Fruit fly (Drosophila melanogaster) whole organism, prepupa: ENCODE measurements around the gene Osi6.
A peak's percentile ranks its signal among the peaks of the same experiment; 100 is the strongest.

ENCODE experiments used
- Blimp-1 ChIP-seq: fragments of 200-800 bp; sonication (Bioruptor generic); optimal IDR thresholded peaks from 3 replicates; lab custom pipeline; 2017; ENCODE audit warnings: missing biosample characterization, missing genetic modification characterization, mild to moderate bottlenecking, moderate library complexity, missing genetic modification reagents
- CG11762 ChIP-seq: fragments of 200-800 bp; sonication (Bioruptor generic); optimal IDR thresholded peaks from 3 replicates; lab custom pipeline; 2016; ENCODE audit warnings: missing biosample characterization, missing genetic modification characterization; ENCODE audit not compliant: insufficient read depth
- CG11902 ChIP-seq: fragments of 200-800 bp; sonication (Bioruptor generic); optimal IDR thresholded peaks from 3 replicates; lab custom pipeline; 2016; ENCODE audit warnings: missing biosample characterization, missing genetic modification characterization
- CG3032 ChIP-seq: fragments of 200-800 bp; optimal IDR thresholded peaks from 2 replicates; lab custom pipeline; 2019; ENCODE audit warnings: missing biosample characterization, mild to moderate bottlenecking, missing genetic modification characterization, moderate library complexity
- Eip75B ChIP-seq: fragments of 200-800 bp; sonication (Bioruptor generic); optimal IDR thresholded peaks from 3 replicates; lab custom pipeline; 2016; ENCODE audit warnings: missing biosample characterization, missing genetic modification characterization
- Eip78C ChIP-seq: fragments of 200-800 bp; sonication (Bioruptor generic); peaks from one replicate; lab custom pipeline; 2016; ENCODE audit warnings: missing biosample characterization, missing genetic modification characterization
- Hr38 ChIP-seq: sonication (Bioruptor generic); optimal IDR thresholded peaks from 2 replicates; lab custom pipeline; 2016; ENCODE audit warnings: missing biosample characterization, missing genetic modification characterization
- Sox102F ChIP-seq: fragments of 200-800 bp; sonication (Bioruptor generic); optimal IDR thresholded peaks from 2 replicates; lab custom pipeline; 2016; ENCODE audit warnings: missing biosample characterization, mild to moderate bottlenecking, missing genetic modification characterization
- Sox14 ChIP-seq: fragments of 200-800 bp; sonication (Bioruptor generic); optimal IDR thresholded peaks from 3 replicates; lab custom pipeline; 2016; ENCODE audit warnings: missing biosample characterization, missing genetic modification characterization
- Sox15 ChIP-seq: fragments of 200-800 bp; sonication (Bioruptor generic); optimal IDR thresholded peaks from 3 replicates; lab custom pipeline; 2016; ENCODE audit warnings: missing biosample characterization, missing genetic modification characterization
- achi ChIP-seq: fragments of 200-800 bp; sonication (Bioruptor generic); optimal IDR thresholded peaks from 3 replicates; lab custom pipeline; 2016; ENCODE audit warnings: missing biosample characterization, missing genetic modification characterization
- fd85E ChIP-seq: fragments of 200-800 bp; sonication (Bioruptor generic); optimal IDR thresholded peaks from 3 replicates; lab custom pipeline; 2016; ENCODE audit warnings: missing biosample characterization, missing genetic modification characterization
- net ChIP-seq: fragments of 200-800 bp; sonication (Bioruptor generic); optimal IDR thresholded peaks from 3 replicates; lab custom pipeline; 2016; ENCODE audit warnings: missing biosample characterization, missing genetic modification characterization

DNA sequence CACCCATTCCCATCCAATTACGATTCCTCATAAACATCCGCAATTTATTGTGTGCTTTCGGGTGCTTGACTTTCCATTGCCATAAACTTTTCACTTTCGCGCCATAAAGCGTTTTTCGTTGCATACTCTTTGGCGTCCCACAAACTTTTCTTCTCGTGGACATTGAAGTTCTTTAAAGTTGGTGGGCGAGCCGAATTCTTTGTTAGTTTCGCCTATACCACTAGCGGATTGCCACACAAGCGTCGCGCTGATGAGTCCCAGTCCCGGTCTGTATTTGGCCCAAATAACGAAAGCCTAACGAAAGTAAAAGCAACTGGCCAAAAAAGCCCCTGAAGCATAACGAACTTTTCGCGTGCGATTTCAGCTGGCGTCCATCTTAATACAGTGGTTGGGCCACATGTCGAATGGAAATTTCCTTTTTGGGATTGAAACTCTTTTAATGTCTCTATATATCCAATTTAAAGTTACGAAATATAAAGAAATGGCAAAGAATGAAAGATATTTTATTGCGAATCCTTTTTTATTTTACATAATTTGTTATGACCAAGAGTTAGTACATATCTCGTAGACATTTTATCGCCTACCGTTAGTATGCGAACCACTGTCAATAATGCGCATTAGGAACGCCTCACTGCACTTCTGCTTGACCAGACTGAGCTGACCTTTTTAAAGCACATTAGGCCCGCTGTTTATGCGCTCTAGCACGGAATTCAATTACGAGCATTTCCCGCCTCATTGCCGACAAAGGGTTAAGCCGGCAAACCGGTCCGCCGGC is 24.1 kb upstream of the Osi6 start:
- TF ChIP-seq Blimp-1 (GFP tag; lab: Kevin White, UChicago) (peak; percentile 81), Sox102F (peak; percentile 53), CG11902 (GFP tag; lab: Kevin White, UChicago) (no peak), CG11762 (GFP tag; lab: Kevin White, UChicago) (no peak), Sox15 (GFP tag; lab: Kevin White, UChicago) (no peak), achi (peak; percentile 30), fd85E (no peak), net (GFP tag; lab: Kevin White, UChicago) (peak; percentile 51), Sox14 (GFP tag; lab: Kevin White, UChicago) (peak; percentile 44), Hr38 (GFP tag; lab: Kevin White, UChicago) (no peak), Eip75B (GFP tag; lab: Kevin White, UChicago) (no peak), Eip78C (peak; percentile 78), CG3032 (tag; lab: Kevin White, UChicago) (no peak)
